Worm (Caenorhabditis elegans): ENCODE measurements around the gene try-9.

- TF ChIP-seq unc-39 (tag; optimal IDR thresholded peaks at IDR 0.05), result no peak
- TF ChIP-seq nhr-6 (tag; optimal IDR thresholded peaks at IDR 0.05), result no peak
- no peak for TF ChIP-seq nhr-77 (tag; optimal IDR thresholded peaks at IDR 0.05)
- TF ChIP-seq C34F6.9 (tag; optimal IDR thresholded peaks at IDR 0.05), result no peak
- TF ChIP-seq lin-39 (tag; optimal IDR thresholded peaks at IDR 0.05), result no peak
- TF ChIP-seq unc-62 (GFP tag; optimal IDR thresholded peaks at IDR 0.05), result no peak
- no peak for TF ChIP-seq ztf-11 (tag; optimal IDR thresholded peaks at IDR 0.05)
- no peak for TF ChIP-seq ceh-82 (tag; optimal IDR thresholded peaks at IDR 0.05)
- peak; percentile 3 for TF ChIP-seq crh-2 (tag; optimal IDR thresholded peaks at IDR 0.05)
- no peak for TF ChIP-seq nhr-12 (tag; optimal IDR thresholded peaks at IDR 0.05)
- no peak for TF ChIP-seq snpc-4 (tag; optimal IDR thresholded peaks at IDR 0.05)
- TF ChIP-seq mdl-1 (tag; optimal IDR thresholded peaks at IDR 0.05), result no peak
These were observed 4.4 kb downstream of the try-9 start, which contains the start of gene paic-1 for ce11 chrII:4372406-4372805.

All from whole organism, L2 larva.